Worm (Caenorhabditis elegans): Measurements from ENCODE around the gene W05H9.2.

ce11 chrX:6278296-6278695 is 11.5 kb downstream of the W05H9.2 start:
- no peak for TF ChIP-seq hmg-4 (GFP tag; optimal IDR thresholded peaks at IDR 0.05)
- no peak for TF ChIP-seq ama-1 (optimal IDR thresholded peaks at IDR 0.05)
- TF ChIP-seq tra-4 (tag; optimal IDR thresholded peaks at IDR 0.05) = no peak
- no peak for TF ChIP-seq tbx-37 (GFP tag; conservative IDR thresholded peaks at IDR 0.05)
- TF ChIP-seq flt-1 (GFP tag; IDR thresholded peaks at IDR 0.05) = no peak
- TF ChIP-seq scrt-1 (GFP tag; IDR thresholded peaks at IDR 0.05) = no peak
- no peak for TF ChIP-seq F13C5.2 (tag; optimal IDR thresholded peaks at IDR 0.05)
- TF ChIP-seq pes-1 (GFP tag; IDR thresholded peaks at IDR 0.05) = no peak
- no peak for TF ChIP-seq hnd-1 (tag; optimal IDR thresholded peaks at IDR 0.05)

Measured in whole organism, early embryonic.